Worm (Caenorhabditis elegans): ENCODE results near the gene mig-14.

ce11 chrII:13783880-13784279 is 42.3 kb downstream of the mig-14 start, which contains the start of gene C01B9.4:
- TF ChIP-seq rnt-1 (tag; optimal IDR thresholded peaks at IDR 0.05): no peak
- TF ChIP-seq nfya-1 (tag; optimal IDR thresholded peaks at IDR 0.05): no peak
